Worm (Caenorhabditis elegans) whole organism, L3 larva: Measurements from ENCODE around the gene R07H5.11.
A peak's percentile ranks its signal among the peaks of the same experiment; 100 is the strongest.

ENCODE experiments used
- R02D3.7 ChIP-seq: fragments of 150-350 bp; optimal IDR thresholded peaks from 2 replicates; lab custom pipeline; 2014; ENCODE audit warnings: missing biosample characterization, missing genetic modification characterization
- aly-2 ChIP-seq: fragments of 150-350 bp; optimal IDR thresholded peaks from 2 replicates; lab custom pipeline; 2014; ENCODE audit warnings: missing biosample characterization, missing genetic modification characterization
- ceh-9 ChIP-seq: sonication (generic microtip); optimal IDR thresholded peaks from 2 replicates; lab custom pipeline; 2018; ENCODE audit warnings: missing biosample characterization, missing genetic modification characterization
- elt-3 ChIP-seq, 3 experiments: fragments of 150-350 bp in 1 of 3; sonication (generic microtip) in 2 of 3; optimal IDR thresholded peaks; 2 replicates in 2 of 3; 4 replicates in 1 of 3; lab custom pipeline; 2014 to 2017; ENCODE audit warnings: missing biosample characterization in 3 of 3, missing genetic modification characterization in 3 of 3
- mml-1 ChIP-seq: fragments of 150-350 bp; sonication (generic microtip); optimal IDR thresholded peaks from 3 replicates; lab custom pipeline; 2014; ENCODE audit warnings: missing biosample characterization, missing genetic modification characterization
- nhr-12 ChIP-seq: fragments of 150-350 bp; optimal IDR thresholded peaks from 2 replicates; lab custom pipeline; 2014; ENCODE audit warnings: missing biosample characterization, missing genetic modification characterization
- nhr-237 ChIP-seq: fragments of 150-350 bp; optimal IDR thresholded peaks from 2 replicates; lab custom pipeline; 2014; ENCODE audit warnings: missing biosample characterization, missing genetic modification characterization
- nhr-25 ChIP-seq: sonication (generic microtip); optimal IDR thresholded peaks from 2 replicates; lab custom pipeline; 2017; ENCODE audit warnings: missing biosample characterization, missing genetic modification characterization
- nhr-28 ChIP-seq: fragments of 150-350 bp; optimal IDR thresholded peaks from 2 replicates; lab custom pipeline; 2014; ENCODE audit warnings: missing biosample characterization, missing genetic modification characterization
- pha-4 ChIP-seq: fragments of 150-350 bp; optimal IDR thresholded peaks from 2 replicates; lab custom pipeline; 2014; ENCODE audit warnings: missing biosample characterization, missing genetic modification reagents, missing genetic modification characterization
- snpc-4 ChIP-seq: fragments of 150-350 bp; optimal IDR thresholded peaks from 2 replicates; lab custom pipeline; 2014; ENCODE audit warnings: missing biosample characterization, missing genetic modification characterization

ce11 chrIV:11180077-11180476, 22.5 kb upstream of the R07H5.11 start:
- no peak for TF ChIP-seq R02D3.7 (tag; lab: Kevin White, UChicago)
- no peak for TF ChIP-seq nhr-28 (tag; lab: Kevin White, UChicago)
- TF ChIP-seq ceh-9: no peak
- TF ChIP-seq snpc-4: no peak
- no peak for TF ChIP-seq nhr-25 (tag; lab: Kevin White, UChicago)
- TF ChIP-seq aly-2: no peak
- TF ChIP-seq nhr-237 (tag; lab: Kevin White, UChicago): no peak
- no peak for TF ChIP-seq elt-3 (tag; optimal IDR thresholded peaks at IDR 0.05; lab: Kevin White, UChicago)
- TF ChIP-seq pha-4 (tag; lab: Kevin White, UChicago): peak; percentile 6
- TF ChIP-seq nhr-12 (tag; lab: Kevin White, UChicago): no peak
- TF ChIP-seq mml-1 (tag; lab: Kevin White, UChicago): no peak
